Worm (Caenorhabditis elegans) whole organism, L1 larva: ENCODE data around the gene R09E10.8.
A peak's percentile ranks its signal among the peaks of the same experiment; 100 is the strongest.

ENCODE experiments used
- C04F5.9 ChIP-seq: sonication (generic microtip); optimal IDR thresholded peaks from 2 replicates; lab custom pipeline; 2016; ENCODE audit warnings: missing genetic modification characterization, missing compliant biosample characterization
- F16B12.6 ChIP-seq: fragments of 150-350 bp; optimal IDR thresholded peaks from 2 replicates; lab custom pipeline; 2014; ENCODE audit warnings: missing biosample characterization, missing genetic modification characterization
- Y116A8C.19 ChIP-seq: sonication (generic microtip); optimal IDR thresholded peaks from 2 replicates; lab custom pipeline; 2016; ENCODE audit warnings: missing compliant biosample characterization, missing genetic modification characterization, borderline replicate concordance
- aha-1 ChIP-seq: fragments of 150-350 bp; optimal IDR thresholded peaks from 2 replicates; lab custom pipeline; 2014; ENCODE audit warnings: missing biosample characterization, missing genetic modification characterization
- aly-2 ChIP-seq: fragments of 150-350 bp; optimal IDR thresholded peaks from 2 replicates; lab custom pipeline; 2014; ENCODE audit warnings: missing biosample characterization, missing genetic modification characterization
- ama-1 ChIP-seq: fragments of 150-350 bp; optimal IDR thresholded peaks from 2 replicates; lab custom pipeline; 2014
- blmp-1 ChIP-seq: fragments of 150-350 bp; optimal IDR thresholded peaks from 2 replicates; lab custom pipeline; 2014; ENCODE audit warnings: missing biosample characterization, missing genetic modification characterization
- ceh-63 ChIP-seq: fragments of 200-800 bp; sonication (Bioruptor generic); optimal IDR thresholded peaks from 2 replicates; lab custom pipeline; 2018; ENCODE audit warnings: mild to moderate bottlenecking, missing genetic modification characterization, missing compliant biosample characterization
- ceh-82 ChIP-seq, 3 experiments: fragments of 150-350 bp in 1 of 3; sonication (generic microtip) in 2 of 3; optimal IDR thresholded peaks; 2 replicates each; lab custom pipeline; 2014 to 2017; ENCODE audit warnings: missing biosample characterization in 3 of 3, missing genetic modification characterization in 3 of 3
- dsc-1 ChIP-seq: sonication (generic microtip); optimal IDR thresholded peaks from 2 replicates; lab custom pipeline; 2016; ENCODE audit warnings: mild to moderate bottlenecking, missing genetic modification characterization, missing compliant biosample characterization
- efl-1 ChIP-seq, 4 experiments: fragments of 150-350 bp; optimal IDR thresholded peaks in 3 of 4; peaks in 1 of 4; 1 replicate in 1 of 4; 2 replicates in 3 of 4; lab custom pipeline; 2014; ENCODE audit warnings: missing biosample characterization in 2 of 4, missing genetic modification characterization in 2 of 4, missing genetic modification reagents in 2 of 4
- elt-2 ChIP-seq: sonication (generic microtip); optimal IDR thresholded peaks from 2 replicates; lab custom pipeline; 2016; ENCODE audit warnings: missing genetic modification characterization, mild to moderate bottlenecking, inconsistent platforms, missing compliant biosample characterization, missing genetic modification reagents
- elt-3 ChIP-seq, 6 experiments: fragments of 150-350 bp in 1 of 6; sonication (generic microtip); optimal IDR thresholded peaks; 2 replicates each; lab custom pipeline; 2017 to 2018; ENCODE audit warnings: missing biosample characterization in 6 of 6, missing genetic modification characterization in 6 of 6, inconsistent platforms in 1 of 6
- ets-5 ChIP-seq: fragments of 200-800 bp; sonication (Bioruptor generic); IDR thresholded peaks from 2 replicates; pipeline ENCODE4 v1.3.6; 2022; ENCODE audit warnings: missing genetic modification characterization, missing compliant biosample characterization
- fkh-10 ChIP-seq: sonication (generic microtip); optimal IDR thresholded peaks from 2 replicates; lab custom pipeline; 2017; ENCODE audit warnings: missing biosample characterization, missing genetic modification reagents, missing genetic modification characterization
- hlh-17 ChIP-seq: fragments of 200-800 bp; sonication (Bioruptor generic); optimal IDR thresholded peaks from 2 replicates; lab custom pipeline; 2018; ENCODE audit warnings: missing genetic modification characterization, mild to moderate bottlenecking, missing compliant biosample characterization, moderate library complexity, borderline replicate concordance
- hlh-4 ChIP-seq: sonication (generic microtip); optimal IDR thresholded peaks from 2 replicates; lab custom pipeline; 2016; ENCODE audit warnings: mild to moderate bottlenecking, missing genetic modification characterization, missing compliant biosample characterization
- jun-1 ChIP-seq: fragments of 150-350 bp; optimal IDR thresholded peaks from 2 replicates; lab custom pipeline; 2014; ENCODE audit warnings: missing biosample characterization, missing genetic modification reagents, missing genetic modification characterization
- lin-14 ChIP-seq: fragments of 200-800 bp; sonication (Bioruptor generic); optimal IDR thresholded peaks from 2 replicates; lab custom pipeline; 2018; ENCODE audit warnings: mild to moderate bottlenecking, missing genetic modification characterization, moderate library complexity, missing compliant biosample characterization
- lin-39 ChIP-seq: fragments of 150-350 bp; optimal IDR thresholded peaks from 2 replicates; lab custom pipeline; 2014; ENCODE audit warnings: missing biosample characterization, missing genetic modification reagents, missing genetic modification characterization
- lir-3 ChIP-seq: sonication (generic microtip); optimal IDR thresholded peaks from 2 replicates; lab custom pipeline; 2016; ENCODE audit warnings: mild to moderate bottlenecking, missing genetic modification characterization, moderate library complexity, missing compliant biosample characterization; ENCODE audit not compliant: poor library complexity
- lsy-2 ChIP-seq, 2 experiments: fragments of 150-350 bp; optimal IDR thresholded peaks; 2 replicates each; lab custom pipeline; 2014; ENCODE audit warnings: missing biosample characterization in 2 of 2, missing genetic modification characterization in 2 of 2
- mab-9 ChIP-seq: fragments of 200-800 bp; sonication (Bioruptor generic); IDR thresholded peaks from 2 replicates; pipeline ENCODE4 v1.3.6; 2022; ENCODE audit warnings: missing genetic modification reagents, missing genetic modification characterization, missing compliant biosample characterization
- mdl-1 ChIP-seq, 2 experiments: fragments of 150-350 bp; optimal IDR thresholded peaks; 2 replicates each; lab custom pipeline; 2014 to 2017; ENCODE audit warnings: missing biosample characterization in 2 of 2, missing genetic modification characterization in 2 of 2, inconsistent platforms in 1 of 2
- mep-1 ChIP-seq: fragments of 150-350 bp; optimal IDR thresholded peaks from 2 replicates; lab custom pipeline; 2014; ENCODE audit warnings: missing biosample characterization, missing genetic modification characterization
- nhr-20 ChIP-seq: sonication (generic microtip); optimal IDR thresholded peaks from 2 replicates; lab custom pipeline; 2016; ENCODE audit warnings: mild to moderate bottlenecking, missing genetic modification characterization, missing compliant biosample characterization
- nhr-237 ChIP-seq: fragments of 150-350 bp; optimal IDR thresholded peaks from 2 replicates; lab custom pipeline; 2014; ENCODE audit warnings: missing biosample characterization, missing genetic modification characterization
- nhr-28 ChIP-seq: fragments of 150-350 bp; optimal IDR thresholded peaks from 2 replicates; lab custom pipeline; 2014; ENCODE audit warnings: missing biosample characterization, missing genetic modification characterization
- nhr-47 ChIP-seq: sonication (generic microtip); optimal IDR thresholded peaks from 2 replicates; lab custom pipeline; 2016; ENCODE audit warnings: mild to moderate bottlenecking, missing genetic modification characterization, moderate library complexity, missing compliant biosample characterization
- nhr-71 ChIP-seq: sonication (generic microtip); optimal IDR thresholded peaks from 2 replicates; lab custom pipeline; 2016; ENCODE audit warnings: mild to moderate bottlenecking, missing genetic modification characterization, moderate library complexity, missing compliant biosample characterization
- nhr-76 ChIP-seq: sonication (generic microtip); optimal IDR thresholded peaks from 2 replicates; lab custom pipeline; 2017; ENCODE audit warnings: missing biosample characterization, missing genetic modification characterization
- nhr-84 ChIP-seq: sonication (generic microtip); optimal IDR thresholded peaks from 2 replicates; lab custom pipeline; 2017; ENCODE audit warnings: missing biosample characterization, missing genetic modification characterization
- nhr-85 ChIP-seq: sonication (generic microtip); peaks from one replicate; lab custom pipeline; 2016; ENCODE audit warnings: missing genetic modification characterization, inconsistent platforms, missing compliant biosample characterization
- nhr-90 ChIP-seq: sonication (generic microtip); optimal IDR thresholded peaks from 2 replicates; lab custom pipeline; 2016; ENCODE audit warnings: mild to moderate bottlenecking, missing genetic modification characterization, missing compliant biosample characterization; ENCODE audit not compliant: poor library complexity
- pax-3 ChIP-seq: fragments of 200-800 bp; sonication (Bioruptor generic); optimal IDR thresholded peaks from 2 replicates; lab custom pipeline; 2018; ENCODE audit warnings: mild to moderate bottlenecking, missing genetic modification characterization, moderate library complexity, missing compliant biosample characterization
- rnt-1 ChIP-seq: sonication (generic microtip); optimal IDR thresholded peaks from 2 replicates; lab custom pipeline; 2016; ENCODE audit warnings: mild to moderate bottlenecking, missing genetic modification characterization, moderate library complexity, missing compliant biosample characterization
- snu-23 ChIP-seq: sonication (generic microtip); optimal IDR thresholded peaks from 2 replicates; lab custom pipeline; 2016; ENCODE audit warnings: missing genetic modification characterization, missing compliant biosample characterization
- sup-37 ChIP-seq: fragments of 200-800 bp; sonication (Bioruptor generic); optimal IDR thresholded peaks from 2 replicates; lab custom pipeline; 2018; ENCODE audit warnings: mild to moderate bottlenecking, missing genetic modification characterization, missing compliant biosample characterization
- swsn-7 ChIP-seq: sonication (generic microtip); optimal IDR thresholded peaks from 2 replicates; lab custom pipeline; 2016; ENCODE audit warnings: missing genetic modification characterization, missing compliant biosample characterization
- tbx-2 ChIP-seq: sonication (generic microtip); optimal IDR thresholded peaks from 2 replicates; lab custom pipeline; 2016; ENCODE audit warnings: missing genetic modification characterization, missing compliant biosample characterization
- unc-130 ChIP-seq: fragments of 150-350 bp; optimal IDR thresholded peaks from 2 replicates; lab custom pipeline; 2017; ENCODE audit warnings: missing biosample characterization, missing genetic modification characterization, inconsistent platforms
- unc-30 ChIP-seq: sonication (generic microtip); optimal IDR thresholded peaks from 2 replicates; lab custom pipeline; 2017; ENCODE audit warnings: missing biosample characterization, missing genetic modification characterization
- unc-98 ChIP-seq: fragments of 200-800 bp; sonication (Bioruptor generic); IDR thresholded peaks from 2 replicates; pipeline ENCODE4 v1.3.6; 2022; ENCODE audit warnings: missing genetic modification characterization, missing compliant biosample characterization
- vab-15 ChIP-seq: sonication (generic microtip); optimal IDR thresholded peaks from 2 replicates; lab custom pipeline; 2017; ENCODE audit warnings: missing genotype, mild to moderate bottlenecking, missing genetic modification characterization, missing compliant biosample characterization
- xbp-1 ChIP-seq: sonication (generic microtip); optimal IDR thresholded peaks from 2 replicates; lab custom pipeline; 2016; ENCODE audit warnings: missing genetic modification characterization, missing compliant biosample characterization
- zip-4 ChIP-seq: fragments of 200-800 bp; sonication (Bioruptor generic); optimal IDR thresholded peaks from 2 replicates; lab custom pipeline; 2018; ENCODE audit warnings: mild to moderate bottlenecking, missing genetic modification characterization, moderate library complexity, missing compliant biosample characterization
- ztf-11 ChIP-seq, 2 experiments: sonication (generic microtip); optimal IDR thresholded peaks; 2 replicates each; lab custom pipeline; 2016 to 2017; ENCODE audit warnings: missing genetic modification characterization in 2 of 2, missing biosample characterization in 1 of 2, missing compliant biosample characterization in 1 of 2

Gene R09E10.8

ce11 chrIV:10345990-10346389 lies 35.8 kb upstream of the R09E10.8 start (continued):
- TF ChIP-seq xbp-1 (tag; lab: Kevin White, UChicago) (no peak), snu-23 (GFP tag; lab: Kevin White, UChicago) (peak; percentile 73), dsc-1 (tag; lab: Kevin White, UChicago) (no peak), F16B12.6 (tag; lab: Kevin White, UChicago) (no peak), hlh-4 (tag; lab: Kevin White, UChicago) (no peak), jun-1 (tag; lab: Kevin White, UChicago) (peak; percentile 4), ceh-63 (GFP tag; lab: Kevin White, UChicago) (no peak), ets-5 (GFP tag; lab: Robert Waterston, UW) (no peak), blmp-1 (tag; lab: Kevin White, UChicago) (peak; percentile 93), nhr-71 (tag; lab: Kevin White, UChicago) (peak; percentile 72), zip-4 (GFP tag; lab: Kevin White, UChicago) (no peak), ama-1 (lab: Kevin White, UChicago) (no peak), nhr-85 (peak; percentile 39), nhr-76 (tag; lab: Kevin White, UChicago) (no peak), lsy-2 (tag; optimal IDR thresholded peaks at IDR 0.05; lab: Kevin White, UChicago) (peak; percentile 12 to 75), lir-3 (tag; lab: Kevin White, UChicago) (peak; percentile 8), rnt-1 (tag; lab: Kevin White, UChicago) (peak; percentile 64), nhr-20 (tag; lab: Kevin White, UChicago) (peak; percentile 66), lin-14 (GFP tag; lab: Kevin White, UChicago) (peak; percentile 90), C04F5.9 (tag; lab: Kevin White, UChicago) (no peak), pax-3 (tag; lab: Kevin White, UChicago) (no peak), vab-15 (no peak), fkh-10 (GFP tag; lab: Kevin White, UChicago) (no peak), unc-30 (tag; lab: Kevin White, UChicago) (no peak), aha-1 (tag; lab: Kevin White, UChicago) (no peak), ceh-82 (tag; optimal IDR thresholded peaks at IDR 0.05; lab: Kevin White, UChicago) (peak in 1 of 3 experiments; percentile 46), nhr-47 (tag; lab: Kevin White, UChicago) (peak; percentile 34), elt-2 (tag; lab: Kevin White, UChicago) (no peak), tbx-2 (peak; percentile 40), ztf-11 (tag; optimal IDR thresholded peaks at IDR 0.05; lab: Kevin White, UChicago) (no peak), mep-1 (tag; lab: Kevin White, UChicago) (peak; percentile 85), efl-1 (optimal IDR thresholded peaks at IDR 0.05; lab: Kevin White, UChicago) (peak; percentile 43 to 49), efl-1 (GFP tag; optimal IDR thresholded peaks at IDR 0.05 in 1 of 2; lab: Kevin White, UChicago) (peak in 1 of 2 experiments; percentile 88), nhr-28 (tag; lab: Kevin White, UChicago) (no peak)

ce11 chrIV:10345486-10345885 lies 35.3 kb upstream of the R09E10.8 start:
- TF ChIP-seq lsy-2 (tag; optimal IDR thresholded peaks at IDR 0.05; lab: Kevin White, UChicago) (no peak), dsc-1 (tag; lab: Kevin White, UChicago) (peak; percentile 15), nhr-237 (tag; lab: Kevin White, UChicago) (no peak)
- TF ChIP-seq, all 84 proteins: peak for 1

- TF ChIP-seq unc-130 (tag; lab: Kevin White, UChicago), result no peak
- TF ChIP-seq lin-39 (tag; lab: Kevin White, UChicago), result no peak
- no peak for TF ChIP-seq mdl-1 (tag; optimal IDR thresholded peaks at IDR 0.05; lab: Kevin White, UChicago)
- peak; percentile 15 for TF ChIP-seq fkh-10 (GFP tag; lab: Kevin White, UChicago)
- TF ChIP-seq nhr-90 (tag; lab: Kevin White, UChicago), result no peak
- peak; percentile 23 for TF ChIP-seq xbp-1 (tag; lab: Kevin White, UChicago)
- TF ChIP-seq tbx-2, result peak; percentile 55
- peak; percentile 61 for TF ChIP-seq mep-1 (tag; lab: Kevin White, UChicago)
- no peak for TF ChIP-seq Y116A8C.19 (tag; lab: Kevin White, UChicago)
- TF ChIP-seq nhr-84 (tag; lab: Kevin White, UChicago), result no peak
- TF ChIP-seq sup-37, result no peak
- peak; percentile 55 for TF ChIP-seq snu-23 (GFP tag; lab: Kevin White, UChicago)
- no peak for TF ChIP-seq unc-98 (GFP tag; lab: Robert Waterston, UW)
- TF ChIP-seq nhr-76 (tag; lab: Kevin White, UChicago), result no peak
- TF ChIP-seq aly-2 (tag; lab: Kevin White, UChicago), result no peak
- TF ChIP-seq ama-1 (lab: Kevin White, UChicago), result no peak
- no peak for TF ChIP-seq elt-3 (tag; optimal IDR thresholded peaks at IDR 0.05; lab: Kevin White, UChicago)
- TF ChIP-seq swsn-7 (tag; lab: Kevin White, UChicago), result peak; percentile 46
- peak; percentile 56 for TF ChIP-seq nhr-71 (tag; lab: Kevin White, UChicago)
- TF ChIP-seq lir-3 (tag; lab: Kevin White, UChicago), result no peak
- TF ChIP-seq hlh-17 (GFP tag; lab: Kevin White, UChicago), result no peak
- no peak for TF ChIP-seq mab-9 (GFP tag; lab: Robert Waterston, UW)
These were observed 34.4 kb upstream of the R09E10.8 start for ce11 chrIV:10344621-10345020.
